Worm (Caenorhabditis elegans): Measurements from ENCODE around the gene cct-7.

DNA sequence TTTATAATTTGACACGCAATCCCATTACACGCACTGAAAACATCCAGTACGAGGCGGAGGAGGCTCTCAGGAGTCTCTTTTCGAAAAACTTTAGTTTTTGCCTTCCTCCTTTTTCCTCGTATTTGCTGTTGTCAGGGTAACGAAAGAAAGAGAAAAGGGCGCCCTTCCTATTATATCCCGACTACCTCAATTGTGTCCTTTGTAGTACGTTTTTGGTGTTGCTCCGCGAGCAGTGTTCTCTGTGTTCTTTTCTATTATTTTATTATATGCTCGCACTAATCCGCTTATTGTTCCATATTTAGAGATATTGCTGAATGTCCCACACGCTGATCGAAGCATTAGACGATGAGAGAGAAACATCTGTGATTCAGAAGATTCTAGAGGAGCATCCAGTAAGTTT, 23.4 kb downstream of the cct-7 start, which contains the start of gene nphp-2:
- no peak for TF ChIP-seq nhr-41 (GFP tag; IDR thresholded peaks at IDR 0.05)
- TF ChIP-seq nhr-11 (tag; optimal IDR thresholded peaks at IDR 0.05), result no peak
- no peak for TF ChIP-seq ZK337.2 (GFP tag; IDR thresholded peaks at IDR 0.05)
- no peak for TF ChIP-seq pqm-1 (tag; optimal IDR thresholded peaks at IDR 0.05)
- TF ChIP-seq T26A8.4 (GFP tag; IDR thresholded peaks at IDR 0.05), result no peak
- TF ChIP-seq unc-130 (GFP tag; optimal IDR thresholded peaks at IDR 0.05), result no peak
- no peak for TF ChIP-seq ces-1 (GFP tag; optimal IDR thresholded peaks at IDR 0.05)
- no peak for TF ChIP-seq ceh-44 (GFP tag; IDR thresholded peaks at IDR 0.05)
- TF ChIP-seq F44E2.7 (GFP tag; IDR thresholded peaks at IDR 0.05), result no peak
- no peak for TF ChIP-seq duxl-1 (tag; optimal IDR thresholded peaks at IDR 0.05; ENCODE audit: poor library complexity)
- TF ChIP-seq snpc-1.2 (GFP tag; IDR thresholded peaks at IDR 0.05), result no peak
